Fruit fly (Drosophila melanogaster) whole organism, embryonic: ENCODE data around the gene CG10214.

Experiments used
- Adf1 ChIP-seq: fragments of 200-800 bp; sonication (Bioruptor generic); IDR thresholded peaks from 2 replicates; pipeline ENCODE4 v1.3.6; 2022; ENCODE audit warnings: missing biosample characterization, missing genetic modification characterization
- BtbVII ChIP-seq: fragments of 200-800 bp; sonication (Bioruptor generic); optimal IDR thresholded peaks from 3 replicates; lab custom pipeline; 2017; ENCODE audit warnings: missing biosample characterization, mild to moderate bottlenecking, missing genetic modification characterization
- CG11247 ChIP-seq: fragments of 200-800 bp; sonication (Bioruptor generic); IDR thresholded peaks from 2 replicates; pipeline ENCODE4 v1.3.6; 2022; ENCODE audit warnings: missing biosample characterization, missing genetic modification characterization
- CG11456 ChIP-seq: fragments of 200-800 bp; sonication (Bioruptor generic); IDR thresholded peaks from 3 replicates; pipeline ENCODE4 v1.3.6; 2022; ENCODE audit warnings: missing biosample characterization, missing genetic modification characterization
- CG12219 ChIP-seq: fragments of 200-800 bp; sonication (Bioruptor generic); optimal IDR thresholded peaks from 3 replicates; lab custom pipeline; 2018; ENCODE audit warnings: missing biosample characterization, mild to moderate bottlenecking, missing genetic modification characterization
- CG14965 ChIP-seq: fragments of 200-800 bp; sonication (Bioruptor generic); optimal IDR thresholded peaks from 2 replicates; lab custom pipeline; 2016; ENCODE audit warnings: missing biosample characterization, missing genetic modification characterization, borderline replicate concordance
- CG15696 ChIP-seq: fragments of 200-800 bp; sonication (Bioruptor generic); optimal IDR thresholded peaks from 2 replicates; lab custom pipeline; 2019; ENCODE audit warnings: missing biosample characterization, mild to moderate bottlenecking, missing genetic modification characterization, moderate library complexity
- CG1647 ChIP-seq: fragments of 200-800 bp; sonication (Bioruptor generic); optimal IDR thresholded peaks from 3 replicates; lab custom pipeline; 2016; ENCODE audit warnings: missing biosample characterization, missing genetic modification characterization
- CG17186 ChIP-seq: fragments of 200-800 bp; sonication (Bioruptor generic); optimal IDR thresholded peaks from 3 replicates; lab custom pipeline; 2017; ENCODE audit warnings: missing biosample characterization, missing genetic modification reagents, missing genetic modification characterization
- CG18764 ChIP-seq: fragments of 200-800 bp; sonication (Bioruptor generic); optimal IDR thresholded peaks from 3 replicates; lab custom pipeline; 2016; ENCODE audit warnings: missing biosample characterization, missing genetic modification characterization
- CG2116 ChIP-seq: fragments of 200-800 bp; sonication (Bioruptor generic); optimal IDR thresholded peaks from 3 replicates; lab custom pipeline; 2018; ENCODE audit warnings: missing biosample characterization, mild to moderate bottlenecking, missing genetic modification characterization
- CG2712 ChIP-seq: fragments of 200-800 bp; optimal IDR thresholded peaks from 3 replicates; lab custom pipeline; 2019; ENCODE audit warnings: missing biosample characterization, mild to moderate bottlenecking, missing genetic modification characterization, moderate library complexity
- CG30403 ChIP-seq: fragments of 200-800 bp; sonication (Bioruptor generic); optimal IDR thresholded peaks from 3 replicates; lab custom pipeline; 2016; ENCODE audit warnings: missing biosample characterization, missing genetic modification characterization
- CG3407 ChIP-seq: fragments of 200-800 bp; sonication (Bioruptor generic); optimal IDR thresholded peaks from 2 replicates; lab custom pipeline; 2018; ENCODE audit warnings: missing biosample characterization, mild to moderate bottlenecking, missing genetic modification characterization
- CG4730 ChIP-seq: fragments of 200-800 bp; sonication (Bioruptor generic); IDR thresholded peaks from 2 replicates; pipeline ENCODE4 v1.3.6; 2022; ENCODE audit warnings: missing biosample characterization, missing genetic modification characterization
- CG4820 ChIP-seq: fragments of 200-800 bp; sonication (Bioruptor generic); optimal IDR thresholded peaks from 3 replicates; lab custom pipeline; 2016; ENCODE audit warnings: missing biosample characterization, missing genetic modification characterization
- CG6683 ChIP-seq: fragments of 200-800 bp; sonication (Bioruptor generic); optimal IDR thresholded peaks from 2 replicates; lab custom pipeline; 2017; ENCODE audit warnings: missing biosample characterization, mild to moderate bottlenecking, missing genetic modification characterization, missing genetic modification reagents
- CG7786 ChIP-seq: fragments of 200-800 bp; sonication (Bioruptor generic); optimal IDR thresholded peaks from 2 replicates; lab custom pipeline; 2016; ENCODE audit warnings: missing biosample characterization, missing genetic modification characterization
- CG7928 ChIP-seq: fragments of 200-800 bp; sonication (Bioruptor generic); optimal IDR thresholded peaks from 2 replicates; lab custom pipeline; 2017; ENCODE audit warnings: missing biosample characterization, mild to moderate bottlenecking, missing genetic modification characterization
- CG7963 ChIP-seq: fragments of 200-800 bp; sonication (Bioruptor generic); IDR thresholded peaks from 3 replicates; pipeline ENCODE4 v1.3.6; 2022; ENCODE audit warnings: missing biosample characterization, missing genetic modification characterization; ENCODE audit not compliant: partially characterized antibody
- Chrac-16 ChIP-seq: fragments of 200-800 bp; sonication (Bioruptor generic); optimal IDR thresholded peaks from 3 replicates; lab custom pipeline; 2016; ENCODE audit warnings: missing biosample characterization, missing genetic modification characterization
- Dip2 ChIP-seq: fragments of 200-800 bp; sonication (Bioruptor generic); IDR thresholded peaks from 2 replicates; pipeline ENCODE4 v1.3.6; 2022; ENCODE audit warnings: missing biosample characterization, missing genetic modification characterization
- E2f2 ChIP-seq: fragments of 200-800 bp; sonication (Bioruptor generic); IDR thresholded peaks from 2 replicates; pipeline ENCODE4 v1.3.6; 2022; ENCODE audit warnings: missing biosample characterization, missing genetic modification characterization
- H15 ChIP-seq: fragments of 200-800 bp; sonication (Bioruptor generic); IDR thresholded peaks from 3 replicates; pipeline ENCODE4 v1.3.6; 2022; ENCODE audit warnings: missing biosample characterization, missing genetic modification characterization
- Hmx ChIP-seq: fragments of 200-800 bp; sonication (Bioruptor generic); optimal IDR thresholded peaks from 2 replicates; lab custom pipeline; 2016; ENCODE audit warnings: missing biosample characterization, missing genetic modification characterization
- Hr39 ChIP-seq: fragments of >200 bp; optimal IDR thresholded peaks from 2 replicates; lab custom pipeline; 2017
- MBD-R2 ChIP-seq: fragments of 200-800 bp; sonication (Bioruptor generic); IDR thresholded peaks from 2 replicates; pipeline ENCODE4 v1.3.6; 2022; ENCODE audit warnings: missing biosample characterization, missing genetic modification characterization
- NC2α ChIP-seq: fragments of 200-800 bp; sonication (Bioruptor generic); optimal IDR thresholded peaks from 2 replicates; lab custom pipeline; 2016; ENCODE audit warnings: missing biosample characterization, missing genetic modification characterization
- Nf-YC ChIP-seq: fragments of 200-800 bp; optimal IDR thresholded peaks from 3 replicates; lab custom pipeline; 2019; ENCODE audit warnings: missing biosample characterization, mild to moderate bottlenecking, missing genetic modification characterization, moderate library complexity
- Rx ChIP-seq: fragments of 200-800 bp; sonication (Bioruptor generic); IDR thresholded peaks from 2 replicates; pipeline ENCODE4 v1.3.6; 2022; ENCODE audit warnings: missing biosample characterization, missing genetic modification characterization
- amos ChIP-seq: fragments of 200-800 bp; sonication (Bioruptor generic); IDR thresholded peaks from 2 replicates; pipeline ENCODE4 v1.3.6; 2022; ENCODE audit warnings: missing biosample characterization, missing genetic modification characterization; ENCODE audit not compliant: partially characterized antibody
- bab2 ChIP-seq: fragments of 200-800 bp; sonication (Bioruptor generic); optimal IDR thresholded peaks from 2 replicates; lab custom pipeline; 2016; ENCODE audit warnings: missing biosample characterization, missing genetic modification characterization
- br ChIP-seq: fragments of >200 bp; optimal IDR thresholded peaks from 2 replicates; lab custom pipeline; 2017
- chinmo ChIP-seq: fragments of 200-800 bp; sonication (Bioruptor generic); IDR thresholded peaks from 4 replicates; pipeline ENCODE4 v1.3.6; 2022; ENCODE audit warnings: missing biosample characterization, missing genetic modification characterization; ENCODE audit not compliant: partially characterized antibody
- eve ChIP-seq, 2 experiments: fragments of >200 bp; optimal IDR thresholded peaks; 2 replicates each; lab custom pipeline; 2017; ENCODE audit warnings: missing biosample characterization in 2 of 2, missing genetic modification characterization in 2 of 2
- gcm ChIP-seq: fragments of 200-800 bp; sonication (Bioruptor generic); optimal IDR thresholded peaks from 2 replicates; lab custom pipeline; 2019; ENCODE audit warnings: missing biosample characterization, mild to moderate bottlenecking, missing genetic modification characterization, moderate library complexity
- gsb ChIP-seq: fragments of 200-800 bp; sonication (Bioruptor generic); IDR thresholded peaks from 2 replicates; pipeline ENCODE4 v1.3.6; 2022; ENCODE audit warnings: missing biosample characterization, missing genetic modification characterization
- gt ChIP-seq: fragments of 200-800 bp; sonication (Bioruptor generic); IDR thresholded peaks from 2 replicates; pipeline ENCODE4 v1.3.6; 2022; ENCODE audit warnings: missing biosample characterization, missing genetic modification characterization
- hth ChIP-seq: fragments of >200 bp; optimal IDR thresholded peaks from 2 replicates; lab custom pipeline; 2017; ENCODE audit warnings: inconsistent platforms
- inv ChIP-seq: fragments of 200-800 bp; sonication (Bioruptor generic); IDR thresholded peaks from 2 replicates; pipeline ENCODE4 v1.3.6; 2022; ENCODE audit warnings: missing biosample characterization, missing genetic modification characterization; ENCODE audit not compliant: partially characterized antibody
- jigr1 ChIP-seq: fragments of 200-800 bp; sonication (Bioruptor generic); IDR thresholded peaks from 3 replicates; pipeline ENCODE4 v1.3.6; 2022; ENCODE audit warnings: missing biosample characterization, missing genetic modification characterization
- nerfin-2 ChIP-seq: fragments of 200-800 bp; sonication (Bioruptor generic); IDR thresholded peaks from 2 replicates; pipeline ENCODE4 v1.3.6; 2022; ENCODE audit warnings: missing biosample characterization, missing genetic modification characterization; ENCODE audit not compliant: partially characterized antibody
- pros ChIP-seq: fragments of 200-800 bp; sonication (Bioruptor generic); optimal IDR thresholded peaks from 3 replicates; lab custom pipeline; 2019; ENCODE audit warnings: missing biosample characterization, mild to moderate bottlenecking, missing genetic modification characterization, moderate library complexity
- repo ChIP-seq: fragments of 200-800 bp; sonication (Bioruptor generic); optimal IDR thresholded peaks from 2 replicates; lab custom pipeline; 2016; ENCODE audit warnings: missing biosample characterization, missing genetic modification characterization
- unc-4 ChIP-seq: fragments of 200-800 bp; sonication (Bioruptor generic); IDR thresholded peaks from 2 replicates; pipeline ENCODE4 v1.3.6; 2022; ENCODE audit warnings: missing biosample characterization, missing genetic modification characterization; ENCODE audit not compliant: partially characterized antibody
- vnd ChIP-seq: fragments of 200-800 bp; sonication (Bioruptor generic); IDR thresholded peaks from 3 replicates; pipeline ENCODE4 v1.3.6; 2022; ENCODE audit warnings: missing biosample characterization, missing genetic modification characterization; ENCODE audit not compliant: partially characterized antibody
- vvl ChIP-seq: fragments of 200-800 bp; sonication (Bioruptor generic); IDR thresholded peaks from 2 replicates; pipeline ENCODE4 v1.3.6; 2022; ENCODE audit warnings: missing biosample characterization, missing genetic modification characterization
- zen ChIP-seq: fragments of 200-800 bp; sonication (Bioruptor generic); optimal IDR thresholded peaks from 3 replicates; lab custom pipeline; 2018; ENCODE audit warnings: missing biosample characterization, mild to moderate bottlenecking, missing genetic modification characterization, moderate library complexity
- zf30C ChIP-seq: fragments of 200-800 bp; sonication (Bioruptor generic); optimal IDR thresholded peaks from 3 replicates; lab custom pipeline; 2018; ENCODE audit warnings: missing biosample characterization, mild to moderate bottlenecking, missing genetic modification characterization

The CG10214 gene

dm6 chr3R:23782456-23783402 is 15.4 kb upstream of the CG10214 start (continued):
- TF ChIP-seq zf30C (GFP tag; lab: Kevin White, UChicago) (peak; percentile 100), Chrac-16 (peak; percentile 88), jigr1 (peak; percentile 57; the same call in 1 of the 3 replicates), br (lab: Kevin White, UChicago) (no peak), CG11247 (GFP tag; lab: Robert Waterston, UW) (peak; percentile 63), gt (GFP tag; lab: Robert Waterston, UW) (peak; percentile 82), vnd (no peak), CG7963 (GFP tag; lab: Robert Waterston, UW) (no peak), inv (GFP tag; lab: Robert Waterston, UW) (no peak), amos (no peak), H15 (GFP tag; lab: Robert Waterston, UW) (peak; percentile 72; the same call in 2 of the 3 replicates), Adf1 (GFP tag; lab: Robert Waterston, UW) (peak; percentile 65), unc-4 (GFP tag; lab: Robert Waterston, UW) (no peak), CG15696 (tag; lab: Kevin White, UChicago) (peak; percentile 94), CG2116 (peak; percentile 49), CG7786 (GFP tag; lab: Kevin White, UChicago) (peak; percentile 61), pros (GFP tag; lab: Kevin White, UChicago) (peak; percentile 63), CG7928 (GFP tag; lab: Kevin White, UChicago) (peak; percentile 12), CG3407 (GFP tag; lab: Kevin White, UChicago) (peak; percentile 84), CG12219 (GFP tag; lab: Kevin White, UChicago) (peak; percentile 82), CG6683 (GFP tag; lab: Kevin White, UChicago) (peak; percentile 79), chinmo (no peak), CG1647 (GFP tag; lab: Kevin White, UChicago) (peak; percentile 77), Rx (peak; percentile 79), gcm (GFP tag; lab: Kevin White, UChicago) (peak; percentile 93), CG18764 (GFP tag; lab: Kevin White, UChicago) (peak; percentile 77), bab2 (GFP tag; lab: Kevin White, UChicago) (peak; percentile 78), zen (tag; lab: Kevin White, UChicago) (peak; percentile 92), vvl (GFP tag; lab: Robert Waterston, UW) (peak; percentile 94), Dip2 (no peak), CG4820 (peak; percentile 91), CG11456 (0 out of 3 replicates have a peak, but pooled peaks have one; percentile 57), CG4730 (GFP tag; lab: Robert Waterston, UW) (peak; percentile 84), BtbVII (GFP tag; lab: Kevin White, UChicago) (peak; percentile 79), E2f2 (peak; percentile 59; the same call in 1 of the 2 replicates), CG30403 (GFP tag; lab: Kevin White, UChicago) (peak; percentile 92), eve (GFP tag; optimal IDR thresholded peaks at IDR 0.05; lab: Kevin White, UChicago) (peak in 1 of 2 experiments; percentile 77), CG14965 (GFP tag; lab: Kevin White, UChicago) (peak; percentile 38), hth (lab: Kevin White, UChicago) (no peak), nerfin-2 (GFP tag; lab: Robert Waterston, UW) (0 out of 2 replicates have a peak, but pooled peaks have one; percentile 22), gsb (GFP tag; lab: Robert Waterston, UW) (no peak), NC2α (peak; percentile 56), MBD-R2 (GFP tag; lab: Robert Waterston, UW) (peak; percentile 32; the same call in 1 of the 2 replicates), Nf-YC (tag; lab: Kevin White, UChicago) (peak; percentile 85), CG17186 (GFP tag; lab: Kevin White, UChicago) (peak; percentile 32), repo (GFP tag; lab: Kevin White, UChicago) (peak; percentile 43), Hmx (GFP tag; lab: Kevin White, UChicago) (peak; percentile 47), CG2712 (tag; lab: Kevin White, UChicago) (peak; percentile 96), Hr39 (lab: Kevin White, UChicago) (no peak)
